Fruit fly (Drosophila melanogaster) whole organism, prepupa: ENCODE results near the gene CG6470.
A peak's percentile ranks its signal among the peaks of the same experiment; 100 is the strongest.

Experiments
- Blimp-1 ChIP-seq: fragments of 200-800 bp; sonication (Bioruptor generic); optimal IDR thresholded peaks from 3 replicates; lab custom pipeline; 2017; ENCODE audit warnings: missing biosample characterization, missing genetic modification characterization, mild to moderate bottlenecking, moderate library complexity, missing genetic modification reagents
- CG10631 ChIP-seq: fragments of 200-800 bp; sonication (Bioruptor generic); optimal IDR thresholded peaks from 2 replicates; lab custom pipeline; 2016; ENCODE audit warnings: missing biosample characterization, missing genetic modification characterization
- CG10669 ChIP-seq: fragments of 200-800 bp; sonication (Bioruptor generic); optimal IDR thresholded peaks from 3 replicates; lab custom pipeline; 2018; ENCODE audit warnings: missing biosample characterization, mild to moderate bottlenecking, missing genetic modification characterization, moderate library complexity
- CG11762 ChIP-seq: fragments of 200-800 bp; sonication (Bioruptor generic); optimal IDR thresholded peaks from 3 replicates; lab custom pipeline; 2016; ENCODE audit warnings: missing biosample characterization, missing genetic modification characterization; ENCODE audit not compliant: insufficient read depth
- CG11902 ChIP-seq: fragments of 200-800 bp; sonication (Bioruptor generic); optimal IDR thresholded peaks from 3 replicates; lab custom pipeline; 2016; ENCODE audit warnings: missing biosample characterization, missing genetic modification characterization
- CG16779 ChIP-seq: fragments of 200-800 bp; sonication (Bioruptor generic); optimal IDR thresholded peaks from 3 replicates; lab custom pipeline; 2017; ENCODE audit warnings: missing biosample characterization, mild to moderate bottlenecking, missing genetic modification characterization
- CG3032 ChIP-seq: fragments of 200-800 bp; optimal IDR thresholded peaks from 2 replicates; lab custom pipeline; 2019; ENCODE audit warnings: missing biosample characterization, mild to moderate bottlenecking, missing genetic modification characterization, moderate library complexity
- CG31627 ChIP-seq: fragments of 200-800 bp; sonication (Bioruptor generic); optimal IDR thresholded peaks from 3 replicates; lab custom pipeline; 2016; ENCODE audit warnings: missing biosample characterization, missing genetic modification characterization
- CG32006 ChIP-seq: fragments of 200-800 bp; sonication (Bioruptor generic); optimal IDR thresholded peaks from 3 replicates; lab custom pipeline; 2017; ENCODE audit warnings: missing biosample characterization, mild to moderate bottlenecking, missing genetic modification characterization
- CG34406 ChIP-seq: fragments of 200-800 bp; sonication (Bioruptor generic); optimal IDR thresholded peaks from 3 replicates; lab custom pipeline; 2016; ENCODE audit warnings: missing biosample characterization, missing genetic modification characterization
- CG4318 ChIP-seq: fragments of 200-800 bp; sonication (Bioruptor generic); optimal IDR thresholded peaks from 3 replicates; lab custom pipeline; 2017; ENCODE audit warnings: missing biosample characterization, mild to moderate bottlenecking, missing genetic modification characterization
- CG6163 ChIP-seq: fragments of 200-800 bp; sonication (Bioruptor generic); IDR thresholded peaks from 3 replicates; pipeline ENCODE4 v1.3.6; 2022; ENCODE audit warnings: missing biosample characterization, missing genetic modification characterization
- CG6792 ChIP-seq: fragments of 200-800 bp; sonication (Bioruptor generic); optimal IDR thresholded peaks from 3 replicates; lab custom pipeline; 2016; ENCODE audit warnings: missing biosample characterization, missing genetic modification characterization
- CG6808 ChIP-seq: fragments of 200-800 bp; sonication (Bioruptor generic); optimal IDR thresholded peaks from 3 replicates; lab custom pipeline; 2017; ENCODE audit warnings: missing biosample characterization, missing genetic modification characterization, mild to moderate bottlenecking, moderate library complexity, missing genetic modification reagents
- CG6854 ChIP-seq: fragments of 200-800 bp; sonication (Bioruptor generic); optimal IDR thresholded peaks from 2 replicates; lab custom pipeline; 2017; ENCODE audit warnings: missing biosample characterization, mild to moderate bottlenecking, missing genetic modification characterization
- CG8319 ChIP-seq: fragments of 200-800 bp; sonication (Bioruptor generic); optimal IDR thresholded peaks from 3 replicates; lab custom pipeline; 2016; ENCODE audit warnings: missing biosample characterization, missing genetic modification characterization
- CG8632 ChIP-seq: fragments of 200-800 bp; sonication (Bioruptor generic); optimal IDR thresholded peaks from 3 replicates; lab custom pipeline; 2016; ENCODE audit warnings: missing biosample characterization, missing genetic modification characterization
- CG9139 ChIP-seq: fragments of 200-800 bp; sonication (Bioruptor generic); optimal IDR thresholded peaks from 3 replicates; lab custom pipeline; 2017; ENCODE audit warnings: missing biosample characterization, mild to moderate bottlenecking, missing genetic modification characterization
- Eip75B ChIP-seq: fragments of 200-800 bp; sonication (Bioruptor generic); optimal IDR thresholded peaks from 3 replicates; lab custom pipeline; 2016; ENCODE audit warnings: missing biosample characterization, missing genetic modification characterization
- Eip93F ChIP-seq: fragments of 200-800 bp; sonication (Bioruptor generic); optimal IDR thresholded peaks from 2 replicates; lab custom pipeline; 2016; ENCODE audit warnings: missing biosample characterization, mild to moderate bottlenecking, missing genetic modification characterization
- Ets96B ChIP-seq: fragments of 200-800 bp; optimal IDR thresholded peaks from 2 replicates; lab custom pipeline; 2019; ENCODE audit warnings: missing biosample characterization, mild to moderate bottlenecking, missing genetic modification characterization, moderate library complexity
- Gug ChIP-seq: fragments of 200-800 bp; sonication (Bioruptor generic); IDR thresholded peaks from 2 replicates; pipeline ENCODE4 v1.3.6; 2022; ENCODE audit warnings: missing biosample characterization, missing genetic modification characterization
- Hr39 ChIP-seq: fragments of 200-800 bp; sonication (Bioruptor generic); optimal IDR thresholded peaks from 2 replicates; lab custom pipeline; 2016; ENCODE audit warnings: missing biosample characterization, missing genetic modification characterization
- Hr4 ChIP-seq: fragments of 200-800 bp; sonication (Bioruptor generic); optimal IDR thresholded peaks from 3 replicates; lab custom pipeline; 2016; ENCODE audit warnings: missing biosample characterization, missing genetic modification characterization
- Lpt ChIP-seq: fragments of 200-800 bp; sonication (Bioruptor generic); optimal IDR thresholded peaks from 3 replicates; lab custom pipeline; 2016; ENCODE audit warnings: missing biosample characterization, missing genetic modification characterization
- Met ChIP-seq: fragments of 200-800 bp; sonication (Bioruptor generic); optimal IDR thresholded peaks from 3 replicates; lab custom pipeline; 2016; ENCODE audit warnings: missing biosample characterization, missing genetic modification characterization
- Smox ChIP-seq: fragments of 200-800 bp; sonication (Bioruptor generic); optimal IDR thresholded peaks from 3 replicates; lab custom pipeline; 2016; ENCODE audit warnings: missing biosample characterization, missing genetic modification characterization
- Sox102F ChIP-seq: fragments of 200-800 bp; sonication (Bioruptor generic); optimal IDR thresholded peaks from 2 replicates; lab custom pipeline; 2016; ENCODE audit warnings: missing biosample characterization, mild to moderate bottlenecking, missing genetic modification characterization
- Sox14 ChIP-seq: fragments of 200-800 bp; sonication (Bioruptor generic); optimal IDR thresholded peaks from 3 replicates; lab custom pipeline; 2016; ENCODE audit warnings: missing biosample characterization, missing genetic modification characterization
- Sox15 ChIP-seq: fragments of 200-800 bp; sonication (Bioruptor generic); optimal IDR thresholded peaks from 3 replicates; lab custom pipeline; 2016; ENCODE audit warnings: missing biosample characterization, missing genetic modification characterization
- achi ChIP-seq: fragments of 200-800 bp; sonication (Bioruptor generic); optimal IDR thresholded peaks from 3 replicates; lab custom pipeline; 2016; ENCODE audit warnings: missing biosample characterization, missing genetic modification characterization
- acj6 ChIP-seq: fragments of 200-800 bp; sonication (Bioruptor generic); optimal IDR thresholded peaks from 3 replicates; lab custom pipeline; 2016; ENCODE audit warnings: missing biosample characterization, missing genetic modification characterization
- cyc ChIP-seq: fragments of 200-800 bp; sonication (Bioruptor generic); optimal IDR thresholded peaks from 3 replicates; lab custom pipeline; 2016; ENCODE audit warnings: missing biosample characterization, missing genetic modification characterization
- dac ChIP-seq: fragments of 200-800 bp; sonication (Bioruptor generic); optimal IDR thresholded peaks from 2 replicates; lab custom pipeline; 2017; ENCODE audit warnings: missing biosample characterization, mild to moderate bottlenecking, missing genetic modification characterization
- dsx ChIP-seq: fragments of 200-800 bp; optimal IDR thresholded peaks from 3 replicates; lab custom pipeline; 2019; ENCODE audit warnings: missing biosample characterization, mild to moderate bottlenecking, missing genetic modification characterization, moderate library complexity; ENCODE audit not compliant: poor library complexity, severe bottlenecking
- eg ChIP-seq: fragments of 200-800 bp; sonication (Bioruptor generic); IDR thresholded peaks from 3 replicates; pipeline ENCODE4 v1.3.6; 2022; ENCODE audit warnings: missing biosample characterization, missing genetic modification characterization
- esn ChIP-seq: fragments of 200-800 bp; sonication (Bioruptor generic); optimal IDR thresholded peaks from 2 replicates; lab custom pipeline; 2016; ENCODE audit warnings: missing biosample characterization, mild to moderate bottlenecking, missing genetic modification characterization, moderate library complexity
- fd59A ChIP-seq: fragments of 200-800 bp; sonication (Bioruptor generic); optimal IDR thresholded peaks from 2 replicates; lab custom pipeline; 2017; ENCODE audit warnings: missing biosample characterization, mild to moderate bottlenecking, missing genetic modification characterization, missing genetic modification reagents
- fkh ChIP-seq: fragments of 200-800 bp; sonication (Bioruptor generic); optimal IDR thresholded peaks from 3 replicates; lab custom pipeline; 2017; ENCODE audit warnings: missing biosample characterization, mild to moderate bottlenecking, missing genetic modification characterization, moderate library complexity
- lz ChIP-seq: fragments of 200-800 bp; sonication (Bioruptor generic); optimal IDR thresholded peaks from 3 replicates; lab custom pipeline; 2016; ENCODE audit warnings: missing biosample characterization, missing genetic modification characterization
- net ChIP-seq: fragments of 200-800 bp; sonication (Bioruptor generic); optimal IDR thresholded peaks from 3 replicates; lab custom pipeline; 2016; ENCODE audit warnings: missing biosample characterization, missing genetic modification characterization
- spab ChIP-seq: fragments of 200-800 bp; sonication (Bioruptor generic); optimal IDR thresholded peaks from 2 replicates; lab custom pipeline; 2017; ENCODE audit warnings: missing biosample characterization, mild to moderate bottlenecking, missing genetic modification characterization, missing genetic modification reagents
- ss ChIP-seq, 2 experiments: fragments of 200-800 bp; sonication (Bioruptor generic); optimal IDR thresholded peaks; 2 replicates in 1 of 2; 3 replicates in 1 of 2; lab custom pipeline; 2017 to 2018; ENCODE audit warnings: mild to moderate bottlenecking in 2 of 2, missing biosample characterization in 2 of 2, missing genetic modification characterization in 2 of 2, moderate library complexity in 1 of 2
- svp ChIP-seq: fragments of 200-800 bp; sonication (Bioruptor generic); peaks from one replicate; lab custom pipeline; 2016; ENCODE audit warnings: missing biosample characterization, missing genetic modification characterization
- topi ChIP-seq: fragments of 200-800 bp; sonication (Bioruptor generic); optimal IDR thresholded peaks from 3 replicates; lab custom pipeline; 2016; ENCODE audit warnings: missing biosample characterization, missing genetic modification characterization
- vri ChIP-seq: fragments of 200-800 bp; sonication (Bioruptor generic); optimal IDR thresholded peaks from 3 replicates; lab custom pipeline; 2016; ENCODE audit warnings: missing biosample characterization, mild to moderate bottlenecking, missing genetic modification characterization

Gene CG6470

dm6 chrX:18486356-18487059 lies 28.2 kb downstream of the CG6470 start, which contains the start of gene psh (continued):
- TF ChIP-seq dac: no peak
- TF ChIP-seq Lpt: no peak
- no peak for TF ChIP-seq CG10669
- no peak for TF ChIP-seq Met (GFP tag; lab: Kevin White, UChicago)
- TF ChIP-seq CG6808 (GFP tag; lab: Kevin White, UChicago): peak; percentile 13
- no peak for TF ChIP-seq cyc
- TF ChIP-seq topi (GFP tag; lab: Kevin White, UChicago): no peak
- TF ChIP-seq CG6792 (GFP tag; lab: Kevin White, UChicago): no peak
- peak; percentile 21 for TF ChIP-seq Eip75B
- TF ChIP-seq esn (GFP tag; lab: Kevin White, UChicago): peak; percentile 17
- no peak for TF ChIP-seq CG16779 (tag; lab: Kevin White, UChicago)
- no peak for TF ChIP-seq ss (GFP tag; optimal IDR thresholded peaks at IDR 0.05; lab: Kevin White, UChicago)
- TF ChIP-seq CG11762 (GFP tag; lab: Kevin White, UChicago): no peak
- no peak for TF ChIP-seq Sox15
- TF ChIP-seq, all 60 proteins: peak for 10

- TF ChIP-seq CG6854 (peak; percentile 88), Sox102F (GFP tag; lab: Kevin White, UChicago) (peak; percentile 46), net (GFP tag; lab: Kevin White, UChicago) (peak; percentile 44), Smox (peak; percentile 17), CG9139 (GFP tag; lab: Kevin White, UChicago) (peak; percentile 77), Eip93F (no peak), dsx (peak; percentile 14), Ets96B (tag; lab: Kevin White, UChicago) (peak; percentile 24), achi (no peak), CG32006 (no peak), Hr39 (no peak), acj6 (GFP tag; lab: Kevin White, UChicago) (no peak), CG4318 (GFP tag; lab: Kevin White, UChicago) (no peak), CG8632 (GFP tag; lab: Kevin White, UChicago) (no peak), eg (peak; percentile 41; the same call in 1 of the 3 replicates), svp (GFP tag; lab: Kevin White, UChicago) (peak; percentile 99), Met (GFP tag; lab: Kevin White, UChicago) (no peak), CG34406 (GFP tag; lab: Kevin White, UChicago) (peak; percentile 17), CG6163 (GFP tag; lab: Robert Waterston, UW) (peak; percentile 63; the same call in 2 of the 3 replicates), Gug (GFP tag; lab: Robert Waterston, UW) (no peak), lz (no peak), spab (GFP tag; lab: Kevin White, UChicago) (peak; percentile 29), fd59A (GFP tag; lab: Kevin White, UChicago) (no peak), esn (GFP tag; lab: Kevin White, UChicago) (peak; percentile 21), CG31627 (no peak), CG10669 (peak; percentile 16), fkh (GFP tag; lab: Kevin White, UChicago) (no peak), Eip75B (peak; percentile 27), CG3032 (peak; percentile 20), Blimp-1 (GFP tag; lab: Kevin White, UChicago) (no peak), Sox14 (GFP tag; lab: Kevin White, UChicago) (peak; percentile 23), CG10631 (no peak), Lpt (peak; percentile 50), CG8319 (GFP tag; lab: Kevin White, UChicago) (peak; percentile 44), vri (GFP tag; lab: Kevin White, UChicago) (peak; percentile 53), dac (no peak), Hr4 (no peak), CG11902 (GFP tag; lab: Kevin White, UChicago) (no peak)
These were observed 31.1 kb downstream of the CG6470 start, which contains the start of gene Hayan for dm6 chrX:18483261-18484218. Hayan (minus strand) TSS chrX:18483772.
